Worm (Caenorhabditis elegans): ENCODE results near the gene C44C1.1.

C44C1.1 gene

ce11 chrX:980252-981009 lies at the start of gene C44C1.1:
Gene C44C1.1 (plus strand): TSS chrX:980776.
- TF ChIP-seq nhr-111 (GFP tag; optimal IDR thresholded peaks at IDR 0.05) (no peak), aly-2 (tag; optimal IDR thresholded peaks at IDR 0.05) (no peak), nhr-237 (tag; optimal IDR thresholded peaks at IDR 0.05) (no peak), lsy-2 (tag; optimal IDR thresholded peaks at IDR 0.05) (no peak), php-3 (GFP tag; IDR thresholded peaks at IDR 0.05) (no peak), unc-62 (GFP tag; optimal IDR thresholded peaks at IDR 0.05 in 1 of 2) (peak in 1 of 2 experiments; percentile 71), unc-62 (tag; optimal IDR thresholded peaks at IDR 0.05) (no peak), mxl-3 (GFP tag; optimal IDR thresholded peaks at IDR 0.05) (peak; percentile 10), snpc-4 (tag; optimal IDR thresholded peaks at IDR 0.05) (no peak), hlh-11 (tag; optimal IDR thresholded peaks at IDR 0.05) (peak; percentile 18), aha-1 (tag) (peak; percentile 2), nhr-28 (tag; optimal IDR thresholded peaks at IDR 0.05) (peak; percentile 70)

- TF ChIP-seq spr-1 (tag; optimal IDR thresholded peaks at IDR 0.05), result no peak
- no peak for TF ChIP-seq Y105C5A.15 (GFP tag; IDR thresholded peaks at IDR 0.05)
- no peak for TF ChIP-seq tra-1 (GFP tag; IDR thresholded peaks at IDR 0.05)
- TF ChIP-seq mep-1 (tag; optimal IDR thresholded peaks at IDR 0.05), result peak; percentile 13
- no peak for TF ChIP-seq ztf-7 (tag; optimal IDR thresholded peaks at IDR 0.05)
- no peak for TF ChIP-seq dmd-9 (GFP tag; IDR thresholded peaks at IDR 0.05)
- TF ChIP-seq dpl-1 (GFP tag; optimal IDR thresholded peaks at IDR 0.05), result no peak
- TF ChIP-seq D1046.2 (GFP tag; IDR thresholded peaks at IDR 0.05), result no peak
- TF ChIP-seq Y75B8A.6 (GFP tag; IDR thresholded peaks at IDR 0.05), result no peak
- TF ChIP-seq unc-62 (GFP tag; optimal IDR thresholded peaks at IDR 0.05 in 1 of 2), result peak in 1 of 2 experiments; percentile 63
- TF ChIP-seq unc-62 (tag; optimal IDR thresholded peaks at IDR 0.05), result no peak
- 0 out of 2 replicates have a peak, but pooled peaks have one; percentile 36 for TF ChIP-seq set-16 (GFP tag; IDR thresholded peaks at IDR 0.05)
- no peak for TF ChIP-seq nhr-25 (tag; optimal IDR thresholded peaks at IDR 0.05; ENCODE audit: borderline replicate concordance, insufficient read depth)
- TF ChIP-seq ceh-20 (GFP tag; IDR thresholded peaks at IDR 0.05), result 0 out of 2 replicates have a peak, but pooled peaks have one; percentile 13
- no peak for TF ChIP-seq F26F4.8 (GFP tag; conservative IDR thresholded peaks at IDR 0.05)
- peak in 1 of 2 experiments; percentile 10 for TF ChIP-seq lsy-2 (tag; optimal IDR thresholded peaks at IDR 0.05)
- no peak for TF ChIP-seq tag-97 (GFP tag; IDR thresholded peaks at IDR 0.05)
- TF ChIP-seq daf-16 (GFP tag; optimal IDR thresholded peaks at IDR 0.05), result no peak
- no peak for TF ChIP-seq daf-16 (tag; optimal IDR thresholded peaks at IDR 0.05)
- TF ChIP-seq T20F7.1 (GFP tag; optimal IDR thresholded peaks at IDR 0.05), result no peak
- TF ChIP-seq ztf-11 (tag; optimal IDR thresholded peaks at IDR 0.05), result no peak
- TF ChIP-seq nhr-48 (tag; optimal IDR thresholded peaks at IDR 0.05), result no peak
- no peak for TF ChIP-seq snpc-4 (tag; optimal IDR thresholded peaks at IDR 0.05)
- TF ChIP-seq zag-1 (tag; optimal IDR thresholded peaks at IDR 0.05), result no peak
- no peak for TF ChIP-seq dve-1 (tag; optimal IDR thresholded peaks at IDR 0.05; ENCODE audit: insufficient read depth)
- no peak for TF ChIP-seq arid-1 (GFP tag; conservative IDR thresholded peaks at IDR 0.05)
- peak; percentile 44 for TF ChIP-seq rbr-2 (tag; optimal IDR thresholded peaks at IDR 0.05)
- peak; percentile 33; the same call in 1 of the 2 replicates for TF ChIP-seq hmg-1.1 (GFP tag; IDR thresholded peaks at IDR 0.05)
- no peak for TF ChIP-seq nhr-111 (GFP tag; optimal IDR thresholded peaks at IDR 0.05)
- no peak for TF ChIP-seq ZK337.2 (GFP tag; IDR thresholded peaks at IDR 0.05)
- 0 out of 2 replicates have a peak, but pooled peaks have one; percentile 49 for TF ChIP-seq ctbp-1 (GFP tag; IDR thresholded peaks at IDR 0.05)
- peak; percentile 55 for TF ChIP-seq fkh-10 (GFP tag; optimal IDR thresholded peaks at IDR 0.05)
Observed at ce11 chrX:932874-933273, 47.7 kb upstream of the C44C1.1 start.

Measured in whole organism, L4 larva.